Worm (Caenorhabditis elegans): ENCODE results near the gene F16G10.11.

DNA sequence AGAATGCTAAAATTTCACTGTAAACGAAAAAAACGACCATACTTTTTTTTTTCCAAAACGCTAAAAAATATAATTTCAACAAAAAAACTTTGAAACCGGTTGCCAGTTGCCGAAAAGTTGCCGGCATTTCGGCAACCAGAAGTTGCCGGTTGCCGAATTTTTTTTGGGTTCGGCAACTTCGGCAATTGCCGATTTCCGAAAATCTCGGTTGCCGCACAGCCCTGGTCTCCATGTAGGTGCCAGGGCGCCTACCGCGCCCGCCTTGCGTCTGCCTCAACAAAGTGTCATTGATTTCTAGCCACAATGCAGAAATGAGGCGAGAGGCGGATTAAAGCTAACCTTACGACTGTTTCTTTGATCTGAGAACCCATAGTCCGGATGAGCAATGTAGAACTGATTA is 17.4 kb upstream of the F16G10.11 start:
- no peak for TF ChIP-seq odd-2 (tag; optimal IDR thresholded peaks at IDR 0.05)
- no peak for TF ChIP-seq ceh-18 (tag; optimal IDR thresholded peaks at IDR 0.05)
- no peak for TF ChIP-seq gmeb-2 (tag; optimal IDR thresholded peaks at IDR 0.05)
- no peak for TF ChIP-seq ama-1 (optimal IDR thresholded peaks at IDR 0.05)
- no peak for TF ChIP-seq hlh-13 (GFP tag; optimal IDR thresholded peaks at IDR 0.05)
- TF ChIP-seq fax-1 (tag; optimal IDR thresholded peaks at IDR 0.05) = no peak
- no peak for TF ChIP-seq rnt-1 (tag; optimal IDR thresholded peaks at IDR 0.05)
- no peak for TF ChIP-seq pha-4 (tag; optimal IDR thresholded peaks at IDR 0.05)
- no peak for TF ChIP-seq nhr-232 (tag; optimal IDR thresholded peaks at IDR 0.05)
- TF ChIP-seq nhr-11 (tag; optimal IDR thresholded peaks at IDR 0.05) = no peak
